Worm (Caenorhabditis elegans): Measurements from ENCODE around the gene R09F10.8.

R09F10.8 gene

ce11 chrX:8318950-8319349 is 7.3 kb downstream of the R09F10.8 start, which contains the start of gene srh-11:
TSS of gene srh-11 (minus strand) at chrX:8319050.
- no peak for TF ChIP-seq nhr-2 (tag; optimal IDR thresholded peaks at IDR 0.05)
- no peak for TF ChIP-seq pha-4 (tag; optimal IDR thresholded peaks at IDR 0.05)

- TF ChIP-seq ces-1 (GFP tag; optimal IDR thresholded peaks at IDR 0.05) (peak; percentile 97), mls-2 (tag; optimal IDR thresholded peaks at IDR 0.05) (no peak)
These were observed 14.7 kb downstream of the R09F10.8 start for ce11 chrX:8311590-8311989.

- TF ChIP-seq cnd-1 (tag; optimal IDR thresholded peaks at IDR 0.05) (no peak), bed-3 (GFP tag; optimal IDR thresholded peaks at IDR 0.05) (no peak), hlh-1 (tag; optimal IDR thresholded peaks at IDR 0.05) (no peak), ham-2 (GFP tag; optimal IDR thresholded peaks at IDR 0.05) (no peak), unc-120 (tag; optimal IDR thresholded peaks at IDR 0.05; ENCODE audit: poor library complexity, severe bottlenecking) (no peak), elt-1 (tag; optimal IDR thresholded peaks at IDR 0.05; ENCODE audit: borderline replicate concordance, insufficient read depth) (no peak), nhr-237 (tag; optimal IDR thresholded peaks at IDR 0.05) (no peak), ceh-83 (GFP tag; optimal IDR thresholded peaks at IDR 0.05) (no peak), nhr-76 (tag; optimal IDR thresholded peaks at IDR 0.05) (no peak), nhr-12 (tag; optimal IDR thresholded peaks at IDR 0.05) (no peak), ces-1 (GFP tag; optimal IDR thresholded peaks at IDR 0.05) (no peak), drap-1 (GFP tag; optimal IDR thresholded peaks at IDR 0.05) (no peak), sptf-1 (tag; optimal IDR thresholded peaks at IDR 0.05) (no peak), ceh-39 (tag; optimal IDR thresholded peaks at IDR 0.05) (no peak), tbx-8 (GFP tag; optimal IDR thresholded peaks at IDR 0.05) (no peak), nhr-2 (tag; optimal IDR thresholded peaks at IDR 0.05) (no peak), pha-4 (tag; optimal IDR thresholded peaks at IDR 0.05) (no peak), ztf-11 (tag; optimal IDR thresholded peaks at IDR 0.05) (no peak), zip-8 (tag; optimal IDR thresholded peaks at IDR 0.05) (no peak), M03D4.4 (tag; optimal IDR thresholded peaks at IDR 0.05) (no peak)
These were observed 15.5 kb downstream of the R09F10.8 start for ce11 chrX:8310747-8311146.

ce11 chrX:8308491-8308890 is 17.8 kb downstream of the R09F10.8 start:
- TF ChIP-seq nhr-12 (tag; optimal IDR thresholded peaks at IDR 0.05) (no peak), ces-1 (GFP tag; optimal IDR thresholded peaks at IDR 0.05) (peak; percentile 75)

- TF ChIP-seq sptf-1 (tag; optimal IDR thresholded peaks at IDR 0.05) (no peak), ceh-83 (GFP tag; optimal IDR thresholded peaks at IDR 0.05) (no peak), lin-32 (GFP tag; optimal IDR thresholded peaks at IDR 0.05) (no peak), snpc-4 (tag; optimal IDR thresholded peaks at IDR 0.05) (no peak)
These were observed 18.7 kb downstream of the R09F10.8 start, which contains the start of gene R09F10.5 for ce11 chrX:8307600-8307999. TSS of gene R09F10.5 (minus strand) at chrX:8307700.

ce11 chrX:8302803-8303202 is 23.4 kb downstream of the R09F10.8 start:
- no peak for TF ChIP-seq sptf-1 (tag; optimal IDR thresholded peaks at IDR 0.05)
- TF ChIP-seq pha-4 (tag; optimal IDR thresholded peaks at IDR 0.05): no peak
- no peak for TF ChIP-seq unc-120 (tag; optimal IDR thresholded peaks at IDR 0.05; ENCODE audit: poor library complexity, severe bottlenecking)
- TF ChIP-seq elt-1 (tag; optimal IDR thresholded peaks at IDR 0.05; ENCODE audit: borderline replicate concordance, insufficient read depth): no peak
- TF ChIP-seq unc-62 (GFP tag; optimal IDR thresholded peaks at IDR 0.05): no peak
- no peak for TF ChIP-seq ces-1 (GFP tag; optimal IDR thresholded peaks at IDR 0.05)
- TF ChIP-seq bed-3 (GFP tag; optimal IDR thresholded peaks at IDR 0.05): no peak
- TF ChIP-seq elt-3 (tag; optimal IDR thresholded peaks at IDR 0.05): no peak
- no peak for TF ChIP-seq unc-39 (tag; optimal IDR thresholded peaks at IDR 0.05)
- TF ChIP-seq tbx-8 (GFP tag; optimal IDR thresholded peaks at IDR 0.05): no peak
- TF ChIP-seq ceh-43 (GFP tag; optimal IDR thresholded peaks at IDR 0.05): no peak
- TF ChIP-seq nhr-237 (tag; optimal IDR thresholded peaks at IDR 0.05): no peak
- no peak for TF ChIP-seq lin-32 (GFP tag; optimal IDR thresholded peaks at IDR 0.05)
- TF ChIP-seq flh-1 (GFP tag; optimal IDR thresholded peaks at IDR 0.05): no peak
- TF ChIP-seq mab-5 (tag; optimal IDR thresholded peaks at IDR 0.05): no peak
- TF ChIP-seq nhr-12 (tag; optimal IDR thresholded peaks at IDR 0.05): no peak
- no peak for TF ChIP-seq sem-2 (GFP tag; optimal IDR thresholded peaks at IDR 0.05)
- TF ChIP-seq nhr-28 (tag; optimal IDR thresholded peaks at IDR 0.05): no peak
- TF ChIP-seq blmp-1 (tag; optimal IDR thresholded peaks at IDR 0.05): no peak
